Fruit fly (Drosophila melanogaster) whole organism, embryonic: Measurements from ENCODE around the gene Scgalpha.

Experiments used
- Antp ChIP-seq: fragments of 200-800 bp; sonication (Bioruptor generic); optimal IDR thresholded peaks from 3 replicates; lab custom pipeline; 2016; ENCODE audit warnings: missing biosample characterization, missing genetic modification characterization
- Atf-2 ChIP-seq: fragments of 200-800 bp; sonication (Bioruptor generic); optimal IDR thresholded peaks from 2 replicates; lab custom pipeline; 2016; ENCODE audit warnings: missing biosample characterization, missing genetic modification characterization
- B-H2 ChIP-seq: fragments of 200-800 bp; sonication (Bioruptor generic); optimal IDR thresholded peaks from 2 replicates; lab custom pipeline; 2018; ENCODE audit warnings: missing biosample characterization, mild to moderate bottlenecking, missing genetic modification characterization
- CG11695 ChIP-seq: fragments of 200-800 bp; sonication (Bioruptor generic); IDR thresholded peaks from 3 replicates; pipeline ENCODE4 v1.3.6; 2022; ENCODE audit warnings: missing biosample characterization, missing genetic modification characterization
- CG12391 ChIP-seq: fragments of 200-800 bp; sonication (Bioruptor generic); optimal IDR thresholded peaks from 3 replicates; lab custom pipeline; 2018; ENCODE audit warnings: missing biosample characterization, mild to moderate bottlenecking, missing genetic modification characterization, moderate library complexity
- CG12769 ChIP-seq: fragments of 200-800 bp; sonication (Bioruptor generic); optimal IDR thresholded peaks from 2 replicates; lab custom pipeline; 2019; ENCODE audit warnings: missing biosample characterization, mild to moderate bottlenecking, missing genetic modification characterization, moderate library complexity
- CG12942 ChIP-seq: fragments of 200-800 bp; sonication (Bioruptor generic); optimal IDR thresholded peaks from 3 replicates; lab custom pipeline; 2016; ENCODE audit warnings: missing biosample characterization, missing genetic modification characterization
- CG15073 ChIP-seq: fragments of 200-800 bp; sonication (Bioruptor generic); optimal IDR thresholded peaks from 2 replicates; lab custom pipeline; 2016; ENCODE audit warnings: missing biosample characterization, missing genetic modification characterization
- CG17361 ChIP-seq: fragments of 200-800 bp; sonication (Bioruptor generic); IDR thresholded peaks from 3 replicates; pipeline ENCODE4 v1.3.6; 2022; ENCODE audit warnings: missing biosample characterization, missing genetic modification characterization
- CG30403 ChIP-seq: fragments of 200-800 bp; sonication (Bioruptor generic); optimal IDR thresholded peaks from 3 replicates; lab custom pipeline; 2016; ENCODE audit warnings: missing biosample characterization, missing genetic modification characterization
- CG32772 ChIP-seq: fragments of 200-800 bp; sonication (Bioruptor generic); IDR thresholded peaks from 2 replicates; pipeline ENCODE4 v1.3.6; 2022; ENCODE audit warnings: missing biosample characterization, missing genetic modification characterization
- CG42726 ChIP-seq: fragments of 200-800 bp; sonication (Bioruptor generic); IDR thresholded peaks from 2 replicates; pipeline ENCODE4 v1.3.6; 2022; ENCODE audit warnings: missing biosample characterization, missing genetic modification characterization; ENCODE audit not compliant: partially characterized antibody
- CG6791 ChIP-seq: fragments of 200-800 bp; sonication (Bioruptor generic); IDR thresholded peaks from 3 replicates; pipeline ENCODE4 v1.3.6; 2022; ENCODE audit warnings: missing biosample characterization, missing genetic modification characterization; ENCODE audit not compliant: partially characterized antibody
- CG7556 ChIP-seq: fragments of 200-800 bp; sonication (Bioruptor generic); optimal IDR thresholded peaks from 2 replicates; lab custom pipeline; 2017; ENCODE audit warnings: missing biosample characterization, mild to moderate bottlenecking, missing genetic modification characterization
- CG9437 ChIP-seq: fragments of 200-800 bp; sonication (Bioruptor generic); optimal IDR thresholded peaks from 2 replicates; lab custom pipeline; 2018; ENCODE audit warnings: missing biosample characterization, mild to moderate bottlenecking, missing genetic modification characterization
- Dfd ChIP-seq, 2 experiments: fragments of >200 bp; optimal IDR thresholded peaks; 2 replicates each; lab custom pipeline; 2017; ENCODE audit warnings: missing biosample characterization in 2 of 2, missing genetic modification characterization in 2 of 2
- Doc2 ChIP-seq: fragments of 200-800 bp; sonication (Bioruptor generic); IDR thresholded peaks from 2 replicates; pipeline ENCODE4 v1.3.6; 2022; ENCODE audit warnings: missing biosample characterization, missing genetic modification characterization
- Dp ChIP-seq: fragments of 200-800 bp; sonication (Bioruptor generic); optimal IDR thresholded peaks from 2 replicates; lab custom pipeline; 2018; ENCODE audit warnings: missing biosample characterization, mild to moderate bottlenecking, missing genetic modification characterization, moderate library complexity
- Drgx ChIP-seq: fragments of 200-800 bp; sonication (Bioruptor generic); IDR thresholded peaks from 2 replicates; pipeline ENCODE4 v1.3.6; 2022; ENCODE audit warnings: missing biosample characterization, missing genetic modification characterization
- Eip74EF ChIP-seq, 2 experiments: fragments of 200-800 bp in 1 of 2; fragments of >200 bp in 1 of 2; sonication (Bioruptor generic) in 1 of 2; optimal IDR thresholded peaks; 2 replicates each; lab custom pipeline; 2017 to 2019; ENCODE audit warnings: missing biosample characterization in 2 of 2, missing genetic modification characterization in 2 of 2, mild to moderate bottlenecking in 1 of 2, moderate library complexity in 1 of 2
- GATAe ChIP-seq: fragments of 200-800 bp; sonication (Bioruptor generic); conservative IDR thresholded peaks from 2 replicates; pipeline ENCODE4 v1.3.6; 2022; ENCODE audit warnings: missing biosample characterization, missing genetic modification characterization
- H15 ChIP-seq: fragments of 200-800 bp; sonication (Bioruptor generic); IDR thresholded peaks from 3 replicates; pipeline ENCODE4 v1.3.6; 2022; ENCODE audit warnings: missing biosample characterization, missing genetic modification characterization
- HHEX ChIP-seq: fragments of 200-800 bp; sonication (Bioruptor generic); optimal IDR thresholded peaks from 3 replicates; lab custom pipeline; 2017; ENCODE audit warnings: missing biosample characterization, mild to moderate bottlenecking, missing genetic modification characterization, missing genetic modification reagents
- HmgZ ChIP-seq: fragments of 200-800 bp; sonication (Bioruptor generic); optimal IDR thresholded peaks from 2 replicates; lab custom pipeline; 2018; ENCODE audit warnings: missing biosample characterization, mild to moderate bottlenecking, missing genetic modification characterization
- Hr78 ChIP-seq, 2 experiments: fragments of 200-800 bp in 1 of 2; fragments of >200 bp in 1 of 2; sonication (Bioruptor generic) in 1 of 2; optimal IDR thresholded peaks; 2 replicates each; lab custom pipeline; 2017 to 2019; ENCODE audit warnings: missing biosample characterization in 2 of 2, missing genetic modification characterization in 2 of 2, mild to moderate bottlenecking in 1 of 2, moderate library complexity in 1 of 2
- Kr ChIP-seq: fragments of 200-800 bp; sonication (Bioruptor generic); optimal IDR thresholded peaks from 2 replicates; lab custom pipeline; 2017; ENCODE audit warnings: missing biosample characterization, mild to moderate bottlenecking, missing genetic modification characterization
- NfI ChIP-seq: fragments of 200-800 bp; sonication (Bioruptor generic); optimal IDR thresholded peaks from 3 replicates; lab custom pipeline; 2018; ENCODE audit warnings: missing biosample characterization, mild to moderate bottlenecking, missing genetic modification characterization, moderate library complexity
- Oaz ChIP-seq: fragments of 200-800 bp; sonication (Bioruptor generic); IDR thresholded peaks from 2 replicates; pipeline ENCODE4 v1.3.6; 2022; ENCODE audit warnings: missing biosample characterization, missing genetic modification characterization
- Optix ChIP-seq: fragments of 200-800 bp; sonication (Bioruptor generic); IDR thresholded peaks from 3 replicates; pipeline ENCODE4 v1.3.6; 2022; ENCODE audit warnings: missing biosample characterization, missing genetic modification characterization
- Pdp1 ChIP-seq, 2 experiments: fragments of 200-800 bp; sonication (Bioruptor generic); optimal IDR thresholded peaks; 3 replicates each; lab custom pipeline; 2016; ENCODE audit warnings: missing biosample characterization in 2 of 2, missing genetic modification characterization in 2 of 2, mild to moderate bottlenecking in 1 of 2, moderate library complexity in 1 of 2
- Tbp ChIP-seq: fragments of >200 bp; optimal IDR thresholded peaks from 2 replicates; lab custom pipeline; 2018; ENCODE audit warnings: missing biosample characterization, missing genetic modification characterization
- al ChIP-seq: fragments of 200-800 bp; sonication (Bioruptor generic); IDR thresholded peaks from 2 replicates; pipeline ENCODE4 v1.3.6; 2022; ENCODE audit warnings: missing biosample characterization, missing genetic modification characterization
- aop ChIP-seq: fragments of 200-800 bp; sonication (Bioruptor generic); IDR thresholded peaks from 2 replicates; pipeline ENCODE4 v1.3.6; 2022; ENCODE audit warnings: missing biosample characterization, missing genetic modification characterization
- bigmax ChIP-seq: fragments of 200-800 bp; sonication (Bioruptor generic); optimal IDR thresholded peaks from 2 replicates; lab custom pipeline; 2018; ENCODE audit warnings: missing biosample characterization, mild to moderate bottlenecking, missing genetic modification characterization
- chn ChIP-seq: fragments of 200-800 bp; sonication (Bioruptor generic); optimal IDR thresholded peaks from 2 replicates; lab custom pipeline; 2016; ENCODE audit warnings: missing biosample characterization, missing genetic modification characterization
- dysf ChIP-seq: fragments of 200-800 bp; sonication (Bioruptor generic); IDR thresholded peaks from 3 replicates; pipeline ENCODE4 v1.3.6; 2022; ENCODE audit warnings: missing biosample characterization, missing genetic modification characterization
- gce ChIP-seq: fragments of 200-800 bp; sonication (Bioruptor generic); IDR thresholded peaks from 3 replicates; pipeline ENCODE4 v1.3.6; 2022; ENCODE audit warnings: missing biosample characterization, missing genetic modification characterization
- gfzf ChIP-seq: fragments of 200-800 bp; sonication (Bioruptor generic); optimal IDR thresholded peaks from 2 replicates; lab custom pipeline; 2016; ENCODE audit warnings: missing biosample characterization, mild to moderate bottlenecking, missing genetic modification characterization, moderate library complexity
- hkb ChIP-seq, 2 experiments: fragments of 200-800 bp in 1 of 2; fragments of >200 bp in 1 of 2; sonication (Bioruptor generic) in 1 of 2; IDR thresholded peaks in 1 of 2; optimal IDR thresholded peaks in 1 of 2; 2 replicates each; pipeline versions ENCODE4 v1.3.6 to Lab custom; 2017 to 2022; ENCODE audit warnings: missing biosample characterization in 1 of 2, missing genetic modification characterization in 1 of 2
- ind ChIP-seq: fragments of 200-800 bp; sonication (Bioruptor generic); optimal IDR thresholded peaks from 3 replicates; lab custom pipeline; 2016; ENCODE audit warnings: missing biosample characterization, missing genetic modification characterization
- insv ChIP-seq, 2 experiments: fragments of 200-800 bp; sonication (Bioruptor generic); optimal IDR thresholded peaks; 3 replicates each; lab custom pipeline; 2016 to 2018; ENCODE audit warnings: missing biosample characterization in 2 of 2, missing genetic modification characterization in 2 of 2
- luna ChIP-seq: fragments of 200-800 bp; sonication (Bioruptor generic); optimal IDR thresholded peaks from 2 replicates; lab custom pipeline; 2016; ENCODE audit warnings: missing biosample characterization, missing genetic modification characterization
- pb ChIP-seq: fragments of 200-800 bp; sonication (Bioruptor generic); optimal IDR thresholded peaks from 3 replicates; lab custom pipeline; 2016; ENCODE audit warnings: missing biosample characterization, missing genetic modification characterization
- rib ChIP-seq: fragments of 200-800 bp; sonication (Bioruptor generic); IDR thresholded peaks from 2 replicates; pipeline ENCODE4 v1.3.6; 2022; ENCODE audit warnings: missing biosample characterization, missing genetic modification characterization
- sens ChIP-seq: fragments of 200-800 bp; sonication (Bioruptor generic); peaks from one replicate; lab custom pipeline; 2016; ENCODE audit warnings: missing biosample characterization, missing genetic modification characterization
- stwl ChIP-seq: fragments of 200-800 bp; sonication (Bioruptor generic); optimal IDR thresholded peaks from 3 replicates; lab custom pipeline; 2018; ENCODE audit warnings: missing biosample characterization, mild to moderate bottlenecking, missing genetic modification characterization, moderate library complexity
- tio ChIP-seq: fragments of 200-800 bp; sonication (Bioruptor generic); optimal IDR thresholded peaks from 2 replicates; lab custom pipeline; 2017; ENCODE audit warnings: missing biosample characterization, missing genetic modification characterization, inconsistent platforms
- vfl ChIP-seq: fragments of 200-800 bp; sonication (Bioruptor generic); optimal IDR thresholded peaks from 2 replicates; lab custom pipeline; 2016; ENCODE audit warnings: missing biosample characterization, missing genetic modification characterization
- zf30C ChIP-seq: fragments of 200-800 bp; sonication (Bioruptor generic); optimal IDR thresholded peaks from 3 replicates; lab custom pipeline; 2018; ENCODE audit warnings: missing biosample characterization, mild to moderate bottlenecking, missing genetic modification characterization

Scgalpha gene

dm6 chr2L:8257401-8258266, 45.6 kb upstream of the Scgalpha start, which contains the start of gene CG8086 (continued):
- TF ChIP-seq CG6791 (GFP tag; lab: Robert Waterston, UW): peak; percentile 53; the same call in 2 of the 3 replicates
- no peak for TF ChIP-seq CG32772 (GFP tag; lab: Robert Waterston, UW)
- no peak for TF ChIP-seq Tbp (GFP tag; lab: Kevin White, UChicago)
- peak; percentile 43 for TF ChIP-seq sens (GFP tag; lab: Kevin White, UChicago)
- TF ChIP-seq aop (GFP tag; lab: Robert Waterston, UW): no peak
- TF ChIP-seq gce: no peak
- TF ChIP-seq al: no peak
- no peak for TF ChIP-seq Dp (GFP tag; lab: Kevin White, UChicago)
- TF ChIP-seq Doc2 (GFP tag; lab: Robert Waterston, UW): no peak
- TF ChIP-seq Oaz: no peak
- TF ChIP-seq B-H2 (GFP tag; lab: Kevin White, UChicago): peak; percentile 0
- peak; percentile 99 for TF ChIP-seq CG9437 (GFP tag; lab: Kevin White, UChicago)
- TF ChIP-seq Dfd (GFP tag; optimal IDR thresholded peaks at IDR 0.05; lab: Kevin White, UChicago): no peak
- no peak for TF ChIP-seq CG15073
- TF ChIP-seq GATAe (GFP tag; lab: Robert Waterston, UW): no peak
- TF ChIP-seq Atf-2: no peak
- TF ChIP-seq CG12942: no peak
- no peak for TF ChIP-seq gfzf (GFP tag; lab: Kevin White, UChicago)
- no peak for TF ChIP-seq HmgZ (tag; lab: Kevin White, UChicago)
- TF ChIP-seq HHEX (GFP tag; lab: Kevin White, UChicago): no peak
- TF ChIP-seq Pdp1 (GFP tag; optimal IDR thresholded peaks at IDR 0.05; lab: Kevin White, UChicago): peak in 1 of 2 experiments; percentile 92
- no peak for TF ChIP-seq rib (GFP tag; lab: Robert Waterston, UW)
- no peak for TF ChIP-seq dysf (GFP tag; lab: Robert Waterston, UW)
- TF ChIP-seq hkb (optimal IDR thresholded peaks at IDR 0.05; lab: Kevin White, UChicago): no peak
- TF ChIP-seq hkb (GFP tag; IDR thresholded peaks at IDR 0.05; lab: Robert Waterston, UW): no peak
- no peak for TF ChIP-seq stwl (tag; lab: Kevin White, UChicago)
- no peak for TF ChIP-seq insv (GFP tag; optimal IDR thresholded peaks at IDR 0.05; lab: Kevin White, UChicago)
- peak; percentile 15 for TF ChIP-seq CG12769
- TF ChIP-seq tio (GFP tag; lab: Kevin White, UChicago): no peak
- TF ChIP-seq Drgx (GFP tag; lab: Robert Waterston, UW): no peak
- TF ChIP-seq Eip74EF (GFP tag; optimal IDR thresholded peaks at IDR 0.05; lab: Kevin White, UChicago): no peak
- TF ChIP-seq Antp (GFP tag; lab: Kevin White, UChicago): no peak
- no peak for TF ChIP-seq CG12391 (tag; lab: Kevin White, UChicago)
- no peak for TF ChIP-seq CG17361 (GFP tag; lab: Robert Waterston, UW)
- TF ChIP-seq CG7556 (GFP tag; lab: Kevin White, UChicago): no peak
- TF ChIP-seq CG11695: 0 out of 3 replicates have a peak, but pooled peaks have one; percentile 2
- TF ChIP-seq luna (GFP tag; lab: Kevin White, UChicago): no peak
- no peak for TF ChIP-seq bigmax (GFP tag; lab: Kevin White, UChicago)
- TF ChIP-seq CG42726 (GFP tag; lab: Robert Waterston, UW): no peak
- no peak for TF ChIP-seq H15
- no peak for TF ChIP-seq Optix (GFP tag; lab: Robert Waterston, UW)
- TF ChIP-seq vfl (GFP tag; lab: Kevin White, UChicago): no peak
- no peak for TF ChIP-seq zf30C (GFP tag; lab: Kevin White, UChicago)
- no peak for TF ChIP-seq Kr (GFP tag; lab: Kevin White, UChicago)
- TF ChIP-seq chn (GFP tag; lab: Kevin White, UChicago): no peak
- TF ChIP-seq NfI (GFP tag; lab: Kevin White, UChicago): no peak
- TF ChIP-seq CG30403 (GFP tag; lab: Kevin White, UChicago): no peak
- TF ChIP-seq Hr78 (GFP tag; optimal IDR thresholded peaks at IDR 0.05; lab: Kevin White, UChicago): no peak
- TF ChIP-seq pb: no peak
- no peak for TF ChIP-seq ind (GFP tag; lab: Kevin White, UChicago)
